Fruit fly (Drosophila melanogaster): ENCODE measurements around the gene Skp2.

The Skp2 gene

DNA sequence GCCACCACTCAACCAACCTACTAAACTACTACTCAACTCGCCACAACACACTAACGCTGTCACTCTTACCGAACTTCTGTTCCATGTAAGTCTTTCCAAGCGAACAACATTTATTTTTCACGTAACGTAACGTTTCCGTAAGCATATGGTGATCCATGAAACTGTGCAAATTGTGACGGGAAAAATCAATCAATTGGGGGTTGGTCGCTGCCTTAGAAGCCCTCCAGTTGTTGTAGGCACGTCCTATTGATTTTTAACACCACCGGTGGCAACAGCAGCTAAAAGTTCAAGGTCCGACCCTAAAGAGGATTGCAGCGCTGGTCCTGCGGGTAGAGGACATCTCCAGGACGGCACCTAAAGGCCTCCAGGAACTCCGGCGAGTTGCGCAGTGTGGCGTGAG, 45.3 kb downstream of the Skp2 start:
- TF ChIP-seq insv (optimal IDR thresholded peaks at IDR 0.05): no peak
- no peak for TF ChIP-seq ttk (optimal IDR thresholded peaks at IDR 0.05)
- no peak for TF ChIP-seq Sin3A (optimal IDR thresholded peaks at IDR 0.05)
- no peak for TF ChIP-seq h (optimal IDR thresholded peaks at IDR 0.05)
- TF ChIP-seq Myc (optimal IDR thresholded peaks at IDR 0.05): no peak
- no peak for TF ChIP-seq psq (optimal IDR thresholded peaks at IDR 0.05)

DNA sequence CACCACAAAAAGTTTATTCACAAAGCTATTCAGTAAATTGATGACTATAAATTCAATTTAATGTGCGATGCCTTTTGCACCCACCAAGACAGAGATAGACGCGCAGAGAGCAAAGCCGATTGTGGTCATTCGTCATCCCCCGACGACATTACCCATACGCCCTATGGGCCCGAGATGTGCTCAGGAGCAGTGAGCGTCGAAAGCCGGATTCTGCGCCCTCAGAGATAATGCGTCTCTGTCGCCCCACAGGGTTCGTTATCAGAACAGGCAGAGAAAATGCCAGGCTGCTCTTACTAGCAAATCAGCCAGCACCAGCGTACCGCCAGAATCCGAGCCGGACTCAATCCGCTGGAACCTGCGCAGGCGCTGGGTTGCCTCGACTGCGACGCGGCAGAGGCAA, 46.2 kb downstream of the Skp2 start:
- TF ChIP-seq Sin3A (optimal IDR thresholded peaks at IDR 0.05) (no peak), Myc (optimal IDR thresholded peaks at IDR 0.05) (no peak), h (optimal IDR thresholded peaks at IDR 0.05) (no peak), psq (optimal IDR thresholded peaks at IDR 0.05) (no peak), ttk (optimal IDR thresholded peaks at IDR 0.05) (no peak), insv (optimal IDR thresholded peaks at IDR 0.05) (no peak)

All from Kc167 (cell line).